Worm (Caenorhabditis elegans): Measurements from ENCODE around the gene atln-1.

The atln-1 gene

DNA sequence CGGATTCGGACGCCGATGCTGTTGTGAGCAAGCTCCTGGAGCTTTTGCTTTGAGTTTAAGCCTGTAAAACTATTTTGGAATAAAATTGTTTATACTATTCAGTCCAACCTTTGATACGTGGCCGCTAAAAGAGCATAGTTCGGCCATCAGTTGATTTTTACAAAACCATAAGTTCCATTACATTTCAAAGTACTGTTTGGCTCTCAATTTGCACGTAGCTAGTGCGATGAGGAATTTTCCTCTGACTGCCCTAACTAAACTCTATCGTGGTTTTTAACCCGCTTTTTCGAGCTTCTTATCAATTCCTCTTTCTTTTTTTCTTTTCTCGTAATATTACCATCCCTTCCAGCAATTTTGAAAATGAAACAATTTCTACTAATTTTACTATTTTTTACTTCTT, 35.0 kb downstream of the atln-1 start, which contains the start of gene clec-80:
clec-80 (plus strand) TSS at position 301 of the 400 bp plus-strand sequence.
- TF ChIP-seq elt-3 (tag; optimal IDR thresholded peaks at IDR 0.05) (no peak), rnt-1 (tag; optimal IDR thresholded peaks at IDR 0.05) (no peak), nhr-47 (tag; optimal IDR thresholded peaks at IDR 0.05) (no peak), nhr-19 (GFP tag; conservative IDR thresholded peaks at IDR 0.05) (no peak), nhr-84 (tag; optimal IDR thresholded peaks at IDR 0.05) (no peak), lin-35 (GFP tag; optimal IDR thresholded peaks at IDR 0.05) (no peak), pag-3 (tag; optimal IDR thresholded peaks at IDR 0.05; ENCODE audit: borderline replicate concordance, insufficient read depth) (no peak), pax-3 (tag; optimal IDR thresholded peaks at IDR 0.05) (no peak), lsy-2 (tag; optimal IDR thresholded peaks at IDR 0.05) (no peak), fkh-8 (tag; optimal IDR thresholded peaks at IDR 0.05) (no peak), unc-98 (GFP tag; IDR thresholded peaks at IDR 0.05) (no peak), egl-13 (tag; optimal IDR thresholded peaks at IDR 0.05) (no peak), tlp-1 (tag; optimal IDR thresholded peaks at IDR 0.05) (no peak), lir-3 (tag; optimal IDR thresholded peaks at IDR 0.05; ENCODE audit: poor library complexity) (no peak), jun-1 (tag; optimal IDR thresholded peaks at IDR 0.05) (no peak), dsc-1 (tag; optimal IDR thresholded peaks at IDR 0.05) (no peak), zag-1 (tag; optimal IDR thresholded peaks at IDR 0.05) (no peak), nhr-85 (tag) (no peak), unc-62 (GFP tag; optimal IDR thresholded peaks at IDR 0.05) (no peak), Y116A8C.19 (tag; optimal IDR thresholded peaks at IDR 0.05; ENCODE audit: borderline replicate concordance) (no peak)

DNA sequence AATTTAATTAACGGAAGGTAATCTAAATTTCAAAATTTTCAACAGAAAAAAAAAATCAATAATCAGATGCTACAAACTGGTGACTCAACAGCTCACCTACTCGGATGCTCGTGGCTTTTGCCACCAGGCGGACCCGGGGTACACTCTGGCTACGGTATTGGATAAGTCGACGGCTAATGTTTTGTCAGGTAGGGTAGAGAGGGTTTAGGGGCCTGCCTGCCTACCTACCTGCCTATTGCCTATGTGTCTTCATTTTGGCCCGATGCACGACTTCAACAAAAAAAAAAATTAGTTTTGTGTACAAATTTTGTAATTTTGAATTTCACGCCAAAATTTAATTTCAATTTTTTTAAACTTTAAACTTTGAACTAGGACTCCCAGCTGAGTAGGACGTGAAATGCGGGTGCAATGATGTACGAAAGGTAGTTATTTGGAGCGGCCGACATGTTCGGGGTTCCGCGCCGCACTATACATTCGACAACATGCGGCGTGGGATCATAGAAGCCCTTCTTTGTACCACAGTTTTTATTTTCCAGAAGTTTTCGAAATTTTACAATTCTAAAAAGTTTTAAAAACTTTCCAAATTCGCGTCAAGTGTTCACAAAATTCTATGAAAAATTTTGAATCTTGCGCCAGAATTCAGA, 37.1 kb downstream of the atln-1 start:
- TF ChIP-seq nhr-12 (tag; optimal IDR thresholded peaks at IDR 0.05) (no peak), snpc-4 (tag; optimal IDR thresholded peaks at IDR 0.05) (peak; percentile 49)

- TF ChIP-seq alr-1 (tag; optimal IDR thresholded peaks at IDR 0.05; ENCODE audit: borderline replicate concordance) (peak; percentile 85), rnt-1 (tag; optimal IDR thresholded peaks at IDR 0.05) (no peak)
Measured at ce11 chrIV:2826335-2826734, 37.8 kb downstream of the atln-1 start.

DNA sequence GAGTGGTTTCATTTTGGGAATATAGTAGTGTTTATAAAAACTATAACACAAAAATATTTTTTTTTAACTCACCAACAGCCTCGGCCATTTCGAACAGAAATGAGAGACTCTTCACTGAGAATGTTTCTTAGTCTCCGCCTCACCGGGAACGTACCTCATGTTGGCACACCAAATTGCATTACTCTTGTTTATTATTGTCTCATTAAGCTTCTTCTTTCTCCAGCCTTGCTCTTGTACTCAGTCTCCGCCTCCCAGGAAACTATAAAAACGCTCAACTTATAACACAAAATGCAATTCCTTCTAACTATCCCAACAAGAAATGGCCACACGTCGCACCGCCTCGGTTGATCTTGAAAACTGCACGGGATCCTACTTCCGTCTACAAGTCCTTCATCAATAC, 44.1 kb downstream of the atln-1 start, which contains the start of the genes Y54G2A.48 and pudl-1:
Y54G2A.48 (minus strand) TSS at position 101 of the 400 bp plus-strand sequence.
pudl-1 (plus strand) TSS at position 320 of the 400 bp plus-strand sequence.
- TF ChIP-seq ceh-82 (tag; optimal IDR thresholded peaks at IDR 0.05) (no peak), ceh-90 (tag; optimal IDR thresholded peaks at IDR 0.05) (no peak), lin-14 (GFP tag; optimal IDR thresholded peaks at IDR 0.05) (no peak), nhr-20 (tag; optimal IDR thresholded peaks at IDR 0.05) (no peak), nhr-76 (tag; optimal IDR thresholded peaks at IDR 0.05) (no peak), nhr-47 (tag; optimal IDR thresholded peaks at IDR 0.05) (no peak), xbp-1 (tag; optimal IDR thresholded peaks at IDR 0.05) (no peak)

DNA sequence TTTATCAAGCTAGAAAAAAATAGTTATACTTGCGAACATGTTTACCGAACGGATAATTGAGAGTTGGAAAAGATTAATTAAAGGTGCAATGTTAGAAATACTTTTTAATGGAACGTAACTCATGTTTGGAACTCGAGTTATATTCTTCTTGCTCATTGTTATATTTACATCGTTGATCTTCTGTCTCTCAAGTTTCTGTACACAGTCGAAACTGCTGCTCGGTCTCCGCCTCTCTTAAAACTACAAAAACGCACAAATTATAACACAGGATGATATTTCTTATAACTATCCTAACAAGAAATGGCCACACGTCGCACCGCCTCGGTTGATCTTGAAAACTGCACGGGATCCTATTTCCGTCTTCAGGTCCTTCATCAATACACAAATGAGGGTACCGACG, 46.0 kb downstream of the atln-1 start, which contains the start of gene pudl-2:
pudl-2 (plus strand) TSS at position 301 of the 400 bp plus-strand sequence.
- no peak for TF ChIP-seq mab-9 (GFP tag; IDR thresholded peaks at IDR 0.05)

- TF ChIP-seq alr-1 (tag; optimal IDR thresholded peaks at IDR 0.05; ENCODE audit: borderline replicate concordance) (no peak), unc-30 (tag; optimal IDR thresholded peaks at IDR 0.05) (no peak), isw-1 (GFP tag; IDR thresholded peaks at IDR 0.05) (no peak), elt-2 (tag; optimal IDR thresholded peaks at IDR 0.05) (no peak)
Measured at ce11 chrIV:2835364-2835763, 46.9 kb downstream of the atln-1 start, which contains the start of gene clec-82. TSS of gene clec-82 (plus strand) at chrIV:2835664.

Measured in whole organism, L1 larva.